Worm (Caenorhabditis elegans) whole organism, early embryonic: ENCODE measurements around the gene K09F6.9.

ENCODE experiments used
- aly-1 ChIP-seq: sonication (generic microtip); optimal IDR thresholded peaks from 2 replicates; lab custom pipeline; 2016; ENCODE audit warnings: missing genetic modification characterization, missing compliant biosample characterization
- ama-1 ChIP-seq: fragments of 150-350 bp; optimal IDR thresholded peaks from 2 replicates; lab custom pipeline; 2014
- ets-7 ChIP-seq: sonication (generic microtip); optimal IDR thresholded peaks from 2 replicates; lab custom pipeline; 2016; ENCODE audit warnings: missing genotype, missing genetic modification characterization, missing compliant biosample characterization

DNA sequence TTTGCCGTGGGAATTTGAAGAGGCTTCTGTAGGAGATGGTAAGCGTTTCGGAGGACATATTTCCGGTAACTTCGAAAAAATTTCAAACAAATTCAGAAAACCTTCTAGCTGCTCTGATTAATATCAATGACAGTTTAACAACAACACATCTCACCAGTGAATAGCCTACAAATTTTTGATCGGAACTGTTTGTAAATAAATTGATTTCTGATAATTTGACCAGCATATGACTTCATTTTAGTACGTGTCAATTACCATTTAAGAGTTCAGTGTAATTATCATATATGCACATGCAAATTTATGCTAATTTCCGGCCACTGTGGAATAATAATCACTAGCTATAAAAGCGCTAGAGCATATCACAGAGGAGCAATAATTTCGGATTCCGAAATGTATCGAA, 42.5 kb upstream of the K09F6.9 start, which contains the start of gene ZK1240.11:
- TF ChIP-seq ama-1 (lab: Kevin White, UChicago) (no peak), ets-7 (no peak), aly-1 (tag; lab: Kevin White, UChicago) (no peak)
